Fruit fly (Drosophila melanogaster): Measurements from ENCODE around the gene CG43391.
"Not testable (repeated sequence)": the region's sequence is repeated elsewhere in the genome, so short reads cannot be mapped to it uniquely, and the experiment has no call there.

The CG43391 gene

dm6 chr3L:11589395-11589794 lies 8.6 kb upstream of the CG43391 start, which contains the start of gene CG7377:
CG7377 (plus strand) TSS chr3L:11589695.
- not testable (repeated sequence) for TF ChIP-seq CG11617 (GFP tag; optimal IDR thresholded peaks at IDR 0.05); cnc (optimal IDR thresholded peaks at IDR 0.05); Mnt (GFP tag; optimal IDR thresholded peaks at IDR 0.05)

- no peak for TF ChIP-seq Hr96 (GFP tag; optimal IDR thresholded peaks at IDR 0.05)
- no peak for TF ChIP-seq Mnt (GFP tag; optimal IDR thresholded peaks at IDR 0.05)
- no peak for TF ChIP-seq cnc (optimal IDR thresholded peaks at IDR 0.05)
- TF ChIP-seq Crg-1 (GFP tag; optimal IDR thresholded peaks at IDR 0.05) = no peak
- no peak for TF ChIP-seq bab1 (GFP tag; optimal IDR thresholded peaks at IDR 0.05)
- no peak for TF ChIP-seq CG1620 (GFP tag; optimal IDR thresholded peaks at IDR 0.05)
- TF ChIP-seq CG33017 (tag; optimal IDR thresholded peaks at IDR 0.05) = no peak
- TF ChIP-seq toe (GFP tag; optimal IDR thresholded peaks at IDR 0.05) = no peak
- TF ChIP-seq kay (GFP tag; ENCODE audit: borderline replicate concordance) = no peak
- no peak for TF ChIP-seq CG5204 (GFP tag; optimal IDR thresholded peaks at IDR 0.05)
- no peak for TF ChIP-seq pad (GFP tag; optimal IDR thresholded peaks at IDR 0.05)
- TF ChIP-seq CG14711 (tag; optimal IDR thresholded peaks at IDR 0.05) = no peak
- TF ChIP-seq ovo (GFP tag; optimal IDR thresholded peaks at IDR 0.05) = no peak
- TF ChIP-seq CG11617 (GFP tag; optimal IDR thresholded peaks at IDR 0.05) = no peak
Measured at dm6 chr3L:11588594-11588993, 7.8 kb upstream of the CG43391 start.

- TF ChIP-seq CG33017 (tag; optimal IDR thresholded peaks at IDR 0.05) = no peak
- TF ChIP-seq Clk (GFP tag; optimal IDR thresholded peaks at IDR 0.05) = no peak
- TF ChIP-seq tj (GFP tag; optimal IDR thresholded peaks at IDR 0.05) = no peak
- no peak for TF ChIP-seq Crg-1 (GFP tag; optimal IDR thresholded peaks at IDR 0.05)
- no peak for TF ChIP-seq CG7101 (tag; optimal IDR thresholded peaks at IDR 0.05)
- peak; percentile 10 for TF ChIP-seq Hr96 (GFP tag; optimal IDR thresholded peaks at IDR 0.05)
- TF ChIP-seq CG7045 (GFP tag; optimal IDR thresholded peaks at IDR 0.05) = peak; percentile 31
- TF ChIP-seq toe (GFP tag; optimal IDR thresholded peaks at IDR 0.05) = no peak
- TF ChIP-seq Mnt (GFP tag; optimal IDR thresholded peaks at IDR 0.05) = no peak
- TF ChIP-seq CG5204 (GFP tag; optimal IDR thresholded peaks at IDR 0.05) = no peak
- no peak for TF ChIP-seq cnc (optimal IDR thresholded peaks at IDR 0.05)
- TF ChIP-seq cic (GFP tag; optimal IDR thresholded peaks at IDR 0.05) = no peak
- no peak for TF ChIP-seq CG12768 (GFP tag; optimal IDR thresholded peaks at IDR 0.05)
- TF ChIP-seq CG14711 (tag; optimal IDR thresholded peaks at IDR 0.05) = no peak
- TF ChIP-seq kay (GFP tag; ENCODE audit: borderline replicate concordance) = no peak
- no peak for TF ChIP-seq CG1620 (GFP tag; optimal IDR thresholded peaks at IDR 0.05)
- TF ChIP-seq ovo (GFP tag; optimal IDR thresholded peaks at IDR 0.05) = no peak
- TF ChIP-seq pad (GFP tag; optimal IDR thresholded peaks at IDR 0.05) = peak; percentile 75
- no peak for TF ChIP-seq CG11617 (GFP tag; optimal IDR thresholded peaks at IDR 0.05)
- no peak for TF ChIP-seq bab1 (GFP tag; optimal IDR thresholded peaks at IDR 0.05)
Measured at dm6 chr3L:11587720-11588580, 7.1 kb upstream of the CG43391 start, which contains the start of gene rt. rt (minus strand) TSS chr3L:11587770.

dm6 chr3L:11586794-11587462 lies 6.1 kb upstream of the CG43391 start:
- TF ChIP-seq CG1620 (GFP tag; optimal IDR thresholded peaks at IDR 0.05) (no peak), pad (GFP tag; optimal IDR thresholded peaks at IDR 0.05) (peak; percentile 85), Crg-1 (GFP tag; optimal IDR thresholded peaks at IDR 0.05) (no peak), ovo (GFP tag; optimal IDR thresholded peaks at IDR 0.05) (peak; percentile 96)

dm6 chr3L:11583964-11584363 lies 3.1 kb upstream of the CG43391 start, which contains the start of gene CG32086:
CG32086 (minus strand) TSS chr3L:11584064.
- no peak for TF ChIP-seq kay (GFP tag; ENCODE audit: borderline replicate concordance)
- TF ChIP-seq ovo (GFP tag; optimal IDR thresholded peaks at IDR 0.05) = no peak
- TF ChIP-seq cnc (optimal IDR thresholded peaks at IDR 0.05) = no peak
- no peak for TF ChIP-seq CG14711 (tag; optimal IDR thresholded peaks at IDR 0.05)

dm6 chr3L:11582097-11582496 lies 1.3 kb upstream of the CG43391 start, which contains the start of gene CG33269:
CG33269 (minus strand) TSS chr3L:11582197.
- TF ChIP-seq CG7045 (GFP tag; optimal IDR thresholded peaks at IDR 0.05) (no peak), ovo (GFP tag; optimal IDR thresholded peaks at IDR 0.05) (no peak), tj (GFP tag; optimal IDR thresholded peaks at IDR 0.05) (no peak), CG33017 (tag; optimal IDR thresholded peaks at IDR 0.05) (no peak), cnc (optimal IDR thresholded peaks at IDR 0.05) (no peak), cic (GFP tag; optimal IDR thresholded peaks at IDR 0.05) (no peak), CG1620 (GFP tag; optimal IDR thresholded peaks at IDR 0.05) (no peak), Hr96 (GFP tag; optimal IDR thresholded peaks at IDR 0.05) (no peak), CG12768 (GFP tag; optimal IDR thresholded peaks at IDR 0.05) (no peak), Clk (GFP tag; optimal IDR thresholded peaks at IDR 0.05) (no peak), pad (GFP tag; optimal IDR thresholded peaks at IDR 0.05) (no peak), CG14711 (tag; optimal IDR thresholded peaks at IDR 0.05) (no peak), CG11617 (GFP tag; optimal IDR thresholded peaks at IDR 0.05) (no peak), CG7101 (tag; optimal IDR thresholded peaks at IDR 0.05) (no peak)

All from whole organism, adult.